Fruit fly (Drosophila melanogaster) whole organism, embryonic: ENCODE data around the gene CG12289.

Source experiments
- Abd-B ChIP-seq: fragments of 200-800 bp; sonication (Bioruptor generic); optimal IDR thresholded peaks from 2 replicates; lab custom pipeline; 2018; ENCODE audit warnings: missing biosample characterization, mild to moderate bottlenecking, missing genetic modification characterization, moderate library complexity
- bab2 ChIP-seq: fragments of 200-800 bp; sonication (Bioruptor generic); optimal IDR thresholded peaks from 2 replicates; lab custom pipeline; 2016; ENCODE audit warnings: missing biosample characterization, missing genetic modification characterization

dm6 chr3L:11491874-11492268 lies 33.6 kb upstream of the CG12289 start:
- TF ChIP-seq bab2 (GFP tag; lab: Kevin White, UChicago) (no peak), Abd-B (GFP tag; lab: Kevin White, UChicago) (no peak)
